Fruit fly (Drosophila melanogaster) whole organism, adult: ENCODE data around the gene Nhe1.
A peak's percentile ranks its signal among the peaks of the same experiment; 100 is the strongest.

Source experiments
- CG11617 ChIP-seq: fragments of 200-800 bp; sonication (Bioruptor generic); optimal IDR thresholded peaks from 2 replicates; lab custom pipeline; 2017; ENCODE audit warnings: mild to moderate bottlenecking, missing biosample characterization, missing genetic modification reagents, missing genetic modification characterization
- CG12768 ChIP-seq: fragments of 200-800 bp; sonication (Bioruptor generic); optimal IDR thresholded peaks from 2 replicates; lab custom pipeline; 2017; ENCODE audit warnings: missing biosample characterization, missing genetic modification characterization, mild to moderate bottlenecking, moderate library complexity, missing genetic modification reagents
- CG14711 ChIP-seq: fragments of 200-800 bp; sonication (Bioruptor generic); optimal IDR thresholded peaks from 2 replicates; lab custom pipeline; 2018; ENCODE audit warnings: missing biosample characterization, mild to moderate bottlenecking, missing genetic modification characterization, moderate library complexity
- CG1620 ChIP-seq: fragments of 200-800 bp; sonication (Bioruptor generic); optimal IDR thresholded peaks from 2 replicates; lab custom pipeline; 2016; ENCODE audit warnings: missing biosample characterization, missing genetic modification characterization
- CG33017 ChIP-seq: fragments of 200-800 bp; sonication (Bioruptor generic); optimal IDR thresholded peaks from 2 replicates; lab custom pipeline; 2018; ENCODE audit warnings: missing biosample characterization, mild to moderate bottlenecking, missing genetic modification characterization, moderate library complexity
- CG5204 ChIP-seq: fragments of 200-800 bp; sonication (Bioruptor generic); optimal IDR thresholded peaks from 2 replicates; lab custom pipeline; 2016; ENCODE audit warnings: missing biosample characterization, missing genetic modification characterization
- CG7045 ChIP-seq: fragments of 200-800 bp; sonication (Bioruptor generic); optimal IDR thresholded peaks from 2 replicates; lab custom pipeline; 2017; ENCODE audit warnings: missing biosample characterization, mild to moderate bottlenecking, missing genetic modification characterization
- CG7101 ChIP-seq: fragments of 200-800 bp; sonication (Bioruptor generic); optimal IDR thresholded peaks from 2 replicates; lab custom pipeline; 2018; ENCODE audit warnings: missing biosample characterization, mild to moderate bottlenecking, missing genetic modification characterization, moderate library complexity
- Clk ChIP-seq: fragments of 200-800 bp; sonication (Bioruptor generic); optimal IDR thresholded peaks from 2 replicates; lab custom pipeline; 2017; ENCODE audit warnings: missing biosample characterization, missing genetic modification characterization
- Crg-1 ChIP-seq: fragments of 200-800 bp; sonication (Bioruptor generic); optimal IDR thresholded peaks from 2 replicates; lab custom pipeline; 2016; ENCODE audit warnings: missing biosample characterization, missing genetic modification characterization
- Hr96 ChIP-seq: fragments of 200-800 bp; sonication (Bioruptor generic); optimal IDR thresholded peaks from 2 replicates; lab custom pipeline; 2016; ENCODE audit warnings: missing biosample characterization, missing genetic modification characterization
- Mnt ChIP-seq: fragments of 200-800 bp; sonication (Bioruptor generic); optimal IDR thresholded peaks from 2 replicates; lab custom pipeline; 2016; ENCODE audit warnings: missing biosample characterization, mild to moderate bottlenecking, missing genetic modification characterization
- bab1 ChIP-seq: fragments of 200-800 bp; sonication (Bioruptor generic); optimal IDR thresholded peaks from 3 replicates; lab custom pipeline; 2019; ENCODE audit warnings: missing biosample characterization, mild to moderate bottlenecking, missing genetic modification characterization, moderate library complexity
- cic ChIP-seq: fragments of 200-800 bp; sonication (Bioruptor generic); optimal IDR thresholded peaks from 2 replicates; lab custom pipeline; 2017; ENCODE audit warnings: missing biosample characterization, mild to moderate bottlenecking, missing genetic modification characterization, moderate library complexity
- cnc ChIP-seq, 2 experiments: fragments of >200 bp; optimal IDR thresholded peaks; 2 replicates each; lab custom pipeline; 2017
- kay ChIP-seq: fragments of 200-800 bp; sonication (Bioruptor generic); peaks from one replicate; lab custom pipeline; 2016; ENCODE audit warnings: missing biosample characterization, missing genetic modification characterization, borderline replicate concordance
- ovo ChIP-seq: fragments of 200-800 bp; sonication (Bioruptor generic); optimal IDR thresholded peaks from 2 replicates; lab custom pipeline; 2016; ENCODE audit warnings: missing biosample characterization, missing genetic modification characterization
- pad ChIP-seq: fragments of 200-800 bp; sonication (Bioruptor generic); optimal IDR thresholded peaks from 3 replicates; lab custom pipeline; 2017; ENCODE audit warnings: missing biosample characterization, missing genetic modification characterization, mild to moderate bottlenecking, moderate library complexity, missing genetic modification reagents
- tj ChIP-seq: fragments of 200-800 bp; sonication (Bioruptor generic); optimal IDR thresholded peaks from 3 replicates; lab custom pipeline; 2017; ENCODE audit warnings: missing biosample characterization, mild to moderate bottlenecking, missing genetic modification characterization, moderate library complexity
- toe ChIP-seq: fragments of 200-800 bp; sonication (Bioruptor generic); optimal IDR thresholded peaks from 2 replicates; lab custom pipeline; 2016; ENCODE audit warnings: missing biosample characterization, missing genetic modification characterization

Nhe1 gene

dm6 chr2L:82080-82479 lies 24.5 kb downstream of the Nhe1 start:
- TF ChIP-seq cic (GFP tag; lab: Kevin White, UChicago) (peak; percentile 42), CG7101 (tag; lab: Kevin White, UChicago) (no peak), Mnt (GFP tag; lab: Kevin White, UChicago) (peak; percentile 13)

dm6 chr2L:81198-81597 lies 25.3 kb downstream of the Nhe1 start:
- peak; percentile 11 for TF ChIP-seq CG12768
- peak; percentile 38 for TF ChIP-seq Crg-1 (GFP tag; lab: Kevin White, UChicago)
- no peak for TF ChIP-seq Clk (GFP tag; lab: Kevin White, UChicago)
- no peak for TF ChIP-seq CG5204 (GFP tag; lab: Kevin White, UChicago)
- TF ChIP-seq cic (GFP tag; lab: Kevin White, UChicago): peak; percentile 24
- no peak for TF ChIP-seq Mnt (GFP tag; lab: Kevin White, UChicago)
- TF ChIP-seq cnc (optimal IDR thresholded peaks at IDR 0.05; lab: Kevin White, UChicago): no peak
- TF ChIP-seq ovo: peak; percentile 16
- no peak for TF ChIP-seq Hr96
- peak; percentile 83 for TF ChIP-seq kay (GFP tag; lab: Kevin White, UChicago)
- peak; percentile 1 for TF ChIP-seq CG7045
- no peak for TF ChIP-seq pad
- no peak for TF ChIP-seq CG14711 (tag; lab: Kevin White, UChicago)
- TF ChIP-seq CG7101 (tag; lab: Kevin White, UChicago): peak; percentile 41

- no peak for TF ChIP-seq pad
- no peak for TF ChIP-seq Crg-1 (GFP tag; lab: Kevin White, UChicago)
- TF ChIP-seq Hr96: no peak
- TF ChIP-seq tj: no peak
- TF ChIP-seq CG7101 (tag; lab: Kevin White, UChicago): no peak
Measured at dm6 chr2L:78828-79227, 27.7 kb downstream of the Nhe1 start.

- no peak for TF ChIP-seq CG12768
- TF ChIP-seq kay (GFP tag; lab: Kevin White, UChicago): peak; percentile 22
Measured at dm6 chr2L:76048-76447, 30.5 kb downstream of the Nhe1 start, which contains the start of gene CG11374. Gene CG11374 (plus strand): TSS chr2L:76348.

- peak; percentile 19 for TF ChIP-seq CG1620
- no peak for TF ChIP-seq CG11617 (GFP tag; lab: Kevin White, UChicago)
- peak; percentile 43 for TF ChIP-seq cic (GFP tag; lab: Kevin White, UChicago)
- TF ChIP-seq pad: peak; percentile 94
- no peak for TF ChIP-seq Hr96
- TF ChIP-seq tj: peak; percentile 5
- peak; percentile 88 for TF ChIP-seq kay (GFP tag; lab: Kevin White, UChicago)
- no peak for TF ChIP-seq CG12768
- TF ChIP-seq cnc (optimal IDR thresholded peaks at IDR 0.05; lab: Kevin White, UChicago): peak in 1 of 2 experiments; percentile 55
- no peak for TF ChIP-seq bab1
Measured at dm6 chr2L:73760-74388, 32.7 kb downstream of the Nhe1 start.

dm6 chr2L:72752-73435 lies 33.6 kb downstream of the Nhe1 start:
- TF ChIP-seq cic (GFP tag; lab: Kevin White, UChicago) (peak; percentile 69), pad (peak; percentile 41), Crg-1 (GFP tag; lab: Kevin White, UChicago) (peak; percentile 8), CG7101 (tag; lab: Kevin White, UChicago) (peak; percentile 65), ovo (no peak), tj (peak; percentile 33), kay (GFP tag; lab: Kevin White, UChicago) (peak; percentile 81), Mnt (GFP tag; lab: Kevin White, UChicago) (peak; percentile 65), CG14711 (tag; lab: Kevin White, UChicago) (peak; percentile 46), CG1620 (peak; percentile 18), CG11617 (GFP tag; lab: Kevin White, UChicago) (no peak), CG12768 (no peak), Clk (GFP tag; lab: Kevin White, UChicago) (no peak)

- TF ChIP-seq ovo (no peak), Crg-1 (GFP tag; lab: Kevin White, UChicago) (no peak), tj (no peak), Mnt (GFP tag; lab: Kevin White, UChicago) (no peak), cnc (optimal IDR thresholded peaks at IDR 0.05; lab: Kevin White, UChicago) (peak; percentile 65 to 67), CG12768 (no peak), CG7045 (no peak), Hr96 (no peak), bab1 (peak; percentile 43), CG5204 (GFP tag; lab: Kevin White, UChicago) (no peak), Clk (GFP tag; lab: Kevin White, UChicago) (no peak), CG11617 (GFP tag; lab: Kevin White, UChicago) (no peak), CG7101 (tag; lab: Kevin White, UChicago) (peak; percentile 5), kay (GFP tag; lab: Kevin White, UChicago) (peak; percentile 90), CG1620 (no peak), CG14711 (tag; lab: Kevin White, UChicago) (no peak), CG33017 (tag; lab: Kevin White, UChicago) (peak; percentile 32), toe (no peak)
Measured at dm6 chr2L:71869-72751, 34.4 kb downstream of the Nhe1 start.
